Worm (Caenorhabditis elegans) whole organism, L4 larva: ENCODE results near the gene dyf-6.
A peak's percentile ranks its signal among the peaks of the same experiment; 100 is the strongest.

Experiments
- D1046.2 ChIP-seq: fragments of 200-800 bp; sonication (Bioruptor generic); IDR thresholded peaks from 2 replicates; pipeline ENCODE4 v1.3.6; 2022; ENCODE audit warnings: missing genetic modification characterization, missing compliant biosample characterization
- F49E8.2 ChIP-seq: sonication (generic microtip); optimal IDR thresholded peaks from 2 replicates; lab custom pipeline; 2016; ENCODE audit warnings: missing compliant biosample characterization, mild to moderate bottlenecking, missing genetic modification characterization, borderline replicate concordance
- R02D3.7 ChIP-seq: fragments of 150-350 bp; sonication (generic microtip); optimal IDR thresholded peaks from 3 replicates; lab custom pipeline; 2014; ENCODE audit warnings: missing biosample characterization, missing genetic modification characterization
- T26A8.4 ChIP-seq: fragments of 200-800 bp; sonication (Bioruptor generic); IDR thresholded peaks from 2 replicates; pipeline ENCODE4 v1.3.6; 2022; ENCODE audit warnings: missing genetic modification characterization, missing compliant biosample characterization
- Y105C5A.15 ChIP-seq: fragments of 200-800 bp; sonication (Bioruptor generic); IDR thresholded peaks from 2 replicates; pipeline ENCODE4 v1.3.6; 2022; ENCODE audit warnings: missing genetic modification characterization, missing compliant biosample characterization
- Y5F2A.4 ChIP-seq: fragments of 200-800 bp; sonication (Bioruptor generic); optimal IDR thresholded peaks from 2 replicates; lab custom pipeline; 2018; ENCODE audit warnings: mild to moderate bottlenecking, missing genetic modification characterization, missing compliant biosample characterization
- ZK337.2 ChIP-seq: fragments of 200-800 bp; sonication (Bioruptor generic); IDR thresholded peaks from 2 replicates; pipeline ENCODE4 v1.3.6; 2022; ENCODE audit warnings: missing genetic modification reagents, missing genetic modification characterization, missing compliant biosample characterization
- ZK546.5 ChIP-seq, 2 experiments: sonication (generic microtip); optimal IDR thresholded peaks; 2 replicates each; lab custom pipeline; 2017; ENCODE audit warnings: missing biosample characterization in 2 of 2, missing genetic modification characterization in 2 of 2
- aha-1 ChIP-seq: fragments of 150-350 bp; peaks from one replicate; lab custom pipeline; 2014; ENCODE audit warnings: missing biosample characterization, missing genetic modification characterization
- ceh-32 ChIP-seq: sonication (generic microtip); optimal IDR thresholded peaks from 2 replicates; lab custom pipeline; 2016; ENCODE audit warnings: mild to moderate bottlenecking, missing genetic modification characterization, missing compliant biosample characterization; ENCODE audit not compliant: poor library complexity
- ceh-62 ChIP-seq: sonication (generic microtip); optimal IDR thresholded peaks from 2 replicates; lab custom pipeline; 2017; ENCODE audit warnings: missing biosample characterization, missing genetic modification characterization
- ces-1 ChIP-seq: fragments of 150-350 bp; sonication (generic microtip); optimal IDR thresholded peaks from 4 replicates; lab custom pipeline; 2014; ENCODE audit warnings: missing biosample characterization, missing genetic modification reagents, missing genetic modification characterization
- dmd-8 ChIP-seq: fragments of 200-800 bp; sonication (Bioruptor generic); IDR thresholded peaks from 2 replicates; pipeline ENCODE4 v1.3.6; 2022; ENCODE audit warnings: missing genetic modification characterization, missing compliant biosample characterization
- dmd-9 ChIP-seq: fragments of 200-800 bp; sonication (Bioruptor generic); IDR thresholded peaks from 2 replicates; pipeline ENCODE4 v1.3.6; 2022; ENCODE audit warnings: missing genetic modification reagents, missing genetic modification characterization, missing compliant biosample characterization
- egl-43 ChIP-seq: fragments of 200-800 bp; sonication (Bioruptor generic); IDR thresholded peaks from 2 replicates; pipeline ENCODE4 v1.3.6; 2022; ENCODE audit warnings: missing genetic modification reagents, missing genetic modification characterization, missing compliant biosample characterization
- gei-8 ChIP-seq: fragments of 200-800 bp; sonication (Bioruptor generic); optimal IDR thresholded peaks from 2 replicates; lab custom pipeline; 2018; ENCODE audit warnings: mild to moderate bottlenecking, missing genetic modification characterization, missing compliant biosample characterization
- hif-1 ChIP-seq, 2 experiments: sonication (generic microtip); optimal IDR thresholded peaks; 2 replicates each; lab custom pipeline; 2016 to 2017; ENCODE audit warnings: missing compliant biosample characterization in 2 of 2, missing genetic modification characterization in 2 of 2, missing genetic modification reagents in 2 of 2, missing genotype in 2 of 2, mild to moderate bottlenecking in 1 of 2
- hlh-11 ChIP-seq: fragments of 200-800 bp; sonication (Bioruptor generic); optimal IDR thresholded peaks from 2 replicates; lab custom pipeline; 2018; ENCODE audit warnings: mild to moderate bottlenecking, missing genetic modification characterization, missing compliant biosample characterization
- lim-7 ChIP-seq: fragments of 200-800 bp; sonication (Bioruptor generic); IDR thresholded peaks from 2 replicates; pipeline ENCODE4 v1.3.6; 2022; ENCODE audit warnings: missing genetic modification characterization, missing compliant biosample characterization
- lin-1 ChIP-seq: fragments of 200-800 bp; sonication (Bioruptor generic); IDR thresholded peaks from 2 replicates; pipeline ENCODE4 v1.3.6; 2022; ENCODE audit warnings: missing genetic modification reagents, missing genetic modification characterization, missing compliant biosample characterization
- lin-29 ChIP-seq: fragments of 200-800 bp; sonication (Bioruptor generic); IDR thresholded peaks from 2 replicates; pipeline ENCODE4 v1.3.6; 2022; ENCODE audit warnings: missing genetic modification reagents, missing genetic modification characterization, missing compliant biosample characterization
- lin-39 ChIP-seq: fragments of 150-350 bp; optimal IDR thresholded peaks from 2 replicates; lab custom pipeline; 2014; ENCODE audit warnings: missing biosample characterization, missing genetic modification reagents, missing genetic modification characterization
- lir-3 ChIP-seq: sonication (generic microtip); optimal IDR thresholded peaks from 2 replicates; lab custom pipeline; 2016; ENCODE audit warnings: mild to moderate bottlenecking, missing genetic modification characterization, missing compliant biosample characterization
- mxl-2 ChIP-seq: fragments of 200-800 bp; sonication (Bioruptor generic); conservative IDR thresholded peaks from 2 replicates; pipeline ENCODE4 v1.3.6; 2022; ENCODE audit warnings: missing genetic modification reagents, missing genetic modification characterization, missing compliant biosample characterization
- mxl-3 ChIP-seq: fragments of 200-800 bp; sonication (Bioruptor generic); optimal IDR thresholded peaks from 2 replicates; lab custom pipeline; 2018; ENCODE audit warnings: mild to moderate bottlenecking, missing genetic modification characterization, missing compliant biosample characterization
- nhr-10 ChIP-seq: fragments of 150-350 bp; optimal IDR thresholded peaks from 2 replicates; lab custom pipeline; 2014; ENCODE audit warnings: missing biosample characterization, missing genetic modification characterization
- nhr-111 ChIP-seq: fragments of 200-800 bp; sonication (Bioruptor generic); optimal IDR thresholded peaks from 2 replicates; lab custom pipeline; 2018; ENCODE audit warnings: mild to moderate bottlenecking, missing genetic modification characterization, missing compliant biosample characterization
- nhr-25 ChIP-seq: sonication (generic microtip); optimal IDR thresholded peaks from 2 replicates; lab custom pipeline; 2017; ENCODE audit warnings: missing genetic modification characterization, mild to moderate bottlenecking, missing compliant biosample characterization, antibody characterized with exemption, moderate library complexity, borderline replicate concordance; ENCODE audit not compliant: insufficient read depth
- nhr-6 ChIP-seq: fragments of 150-350 bp; optimal IDR thresholded peaks from 2 replicates; lab custom pipeline; 2014; ENCODE audit warnings: missing biosample characterization, missing genetic modification characterization
- nhr-77 ChIP-seq: fragments of 150-350 bp; optimal IDR thresholded peaks from 2 replicates; lab custom pipeline; 2014; ENCODE audit warnings: missing biosample characterization, missing genetic modification characterization
- pqm-1 ChIP-seq: sonication (generic microtip); optimal IDR thresholded peaks from 2 replicates; lab custom pipeline; 2017; ENCODE audit warnings: missing biosample characterization, missing genetic modification characterization
- saeg-2 ChIP-seq: fragments of 200-800 bp; sonication (Bioruptor generic); IDR thresholded peaks from 2 replicates; pipeline ENCODE4 v1.3.6; 2022; ENCODE audit warnings: missing genetic modification reagents, missing genetic modification characterization, missing compliant biosample characterization
- set-16 ChIP-seq: fragments of 200-800 bp; sonication (Bioruptor generic); IDR thresholded peaks from 2 replicates; pipeline ENCODE4 v1.3.6; 2022; ENCODE audit warnings: missing genetic modification reagents, missing genetic modification characterization, missing compliant biosample characterization
- skn-1 ChIP-seq: fragments of 150-350 bp; optimal IDR thresholded peaks from 2 replicates; lab custom pipeline; 2014; ENCODE audit warnings: missing biosample characterization, missing genetic modification characterization
- spr-3 ChIP-seq: fragments of 200-800 bp; sonication (Bioruptor generic); optimal IDR thresholded peaks from 2 replicates; lab custom pipeline; 2018; ENCODE audit warnings: mild to moderate bottlenecking, missing genetic modification characterization, missing compliant biosample characterization
- tra-1 ChIP-seq: fragments of 200-800 bp; sonication (Bioruptor generic); IDR thresholded peaks from 2 replicates; pipeline ENCODE4 v1.3.6; 2022; ENCODE audit warnings: missing genetic modification reagents, missing genetic modification characterization, missing compliant biosample characterization
- unc-39 ChIP-seq: sonication (generic microtip); optimal IDR thresholded peaks from 2 replicates; lab custom pipeline; 2017; ENCODE audit warnings: missing biosample characterization, missing genetic modification characterization
- unc-62 ChIP-seq, 3 experiments: fragments of 150-350 bp in 1 of 3; sonication (generic microtip); optimal IDR thresholded peaks in 2 of 3; peaks in 1 of 3; 1 replicate in 1 of 3; 2 replicates in 2 of 3; lab custom pipeline; 2014 to 2017; ENCODE audit warnings: missing biosample characterization in 3 of 3, missing genetic modification characterization in 3 of 3, missing genetic modification reagents in 3 of 3, missing genotype in 1 of 3
- zfp-2 ChIP-seq: sonication (generic microtip); optimal IDR thresholded peaks from 2 replicates; lab custom pipeline; 2016; ENCODE audit warnings: mild to moderate bottlenecking, missing genetic modification characterization, missing compliant biosample characterization
- zfp-3 ChIP-seq: fragments of 200-800 bp; sonication (Bioruptor generic); conservative IDR thresholded peaks from 2 replicates; pipeline ENCODE4 v1.3.6; 2022; ENCODE audit warnings: missing genetic modification reagents, missing genetic modification characterization, missing compliant biosample characterization
- ztf-7 ChIP-seq: fragments of 150-350 bp; optimal IDR thresholded peaks from 2 replicates; lab custom pipeline; 2014; ENCODE audit warnings: missing biosample characterization, missing genetic modification characterization

dyf-6 gene

DNA sequence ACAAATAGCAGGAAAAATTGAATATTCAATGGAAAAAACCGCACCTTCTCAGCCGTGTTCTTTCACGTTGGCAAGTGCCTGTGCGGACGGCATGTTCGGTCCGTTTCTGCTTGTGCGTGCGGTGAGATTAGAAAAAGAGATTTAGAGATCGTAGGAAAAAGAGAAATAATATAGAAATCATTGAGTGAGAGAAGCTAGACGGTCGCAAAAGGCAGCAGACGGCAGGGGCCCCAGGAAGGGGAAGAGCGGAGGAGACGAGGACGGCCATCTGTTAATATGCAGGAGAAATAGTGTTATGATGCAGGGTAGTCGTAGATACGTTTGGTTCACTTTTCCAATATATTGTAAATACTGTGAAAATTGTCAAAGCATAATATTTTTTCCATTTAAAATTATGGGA lies 13.8 kb downstream of the dyf-6 start, which contains the start of gene Y49A10A.2 (continued):
- TF ChIP-seq zfp-2 (no peak), saeg-2 (no peak), ceh-62 (tag; lab: Kevin White, UChicago) (no peak), R02D3.7 (tag; lab: Kevin White, UChicago) (no peak), ces-1 (GFP tag; lab: Kevin White, UChicago) (no peak), ZK337.2 (GFP tag; lab: Robert Waterston, UW) (no peak), nhr-111 (GFP tag; lab: Kevin White, UChicago) (no peak), gei-8 (GFP tag; lab: Kevin White, UChicago) (no peak), dmd-8 (GFP tag; lab: Robert Waterston, UW) (no peak), nhr-77 (tag; lab: Kevin White, UChicago) (no peak), lim-7 (GFP tag; lab: Robert Waterston, UW) (no peak), zfp-3 (no peak), unc-62 (GFP tag; optimal IDR thresholded peaks at IDR 0.05 in 1 of 2; lab: Kevin White, UChicago) (no peak), unc-62 (tag; optimal IDR thresholded peaks at IDR 0.05; lab: Kevin White, UChicago) (no peak), lin-29 (GFP tag; lab: Robert Waterston, UW) (no peak), mxl-2 (no peak), dmd-9 (GFP tag; lab: Robert Waterston, UW) (no peak), hif-1 (tag; optimal IDR thresholded peaks at IDR 0.05; lab: Kevin White, UChicago) (peak in 1 of 2 experiments; percentile 3), Y5F2A.4 (GFP tag; lab: Kevin White, UChicago) (no peak), ZK546.5 (tag; optimal IDR thresholded peaks at IDR 0.05; lab: Kevin White, UChicago) (no peak), ztf-7 (tag; lab: Kevin White, UChicago) (no peak), egl-43 (GFP tag; lab: Robert Waterston, UW) (no peak)

DNA sequence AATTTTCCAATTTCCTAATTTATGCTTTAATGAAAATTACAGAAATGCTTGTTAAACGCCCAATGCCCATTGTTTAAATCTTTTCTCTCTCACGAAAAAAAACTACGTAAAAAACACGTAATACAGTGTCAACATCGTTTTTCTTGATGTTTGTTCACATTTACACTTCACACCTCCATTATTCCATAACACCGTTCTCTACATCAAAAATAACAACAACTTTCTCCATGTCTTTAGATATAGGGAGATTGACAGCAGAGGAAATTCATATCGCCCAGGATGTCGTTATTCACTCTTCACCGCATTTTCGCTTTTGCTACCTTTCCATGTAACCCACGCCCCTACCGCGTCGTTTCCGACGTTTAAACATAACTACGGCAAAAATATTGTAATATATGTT lies 28.2 kb downstream of the dyf-6 start, which contains the start of gene efhc-1:
Gene efhc-1, plus strand, starts transcription at position 301 of the 400 bp plus-strand sequence.
- TF ChIP-seq T26A8.4 (GFP tag; lab: Robert Waterston, UW) (no peak), aha-1 (tag; lab: Kevin White, UChicago) (peak; percentile 51), saeg-2 (no peak), ceh-32 (tag; lab: Kevin White, UChicago) (no peak), dmd-9 (GFP tag; lab: Robert Waterston, UW) (no peak), nhr-10 (tag; lab: Kevin White, UChicago) (no peak), unc-39 (no peak), F49E8.2 (tag; lab: Kevin White, UChicago) (no peak), hlh-11 (no peak)

DNA sequence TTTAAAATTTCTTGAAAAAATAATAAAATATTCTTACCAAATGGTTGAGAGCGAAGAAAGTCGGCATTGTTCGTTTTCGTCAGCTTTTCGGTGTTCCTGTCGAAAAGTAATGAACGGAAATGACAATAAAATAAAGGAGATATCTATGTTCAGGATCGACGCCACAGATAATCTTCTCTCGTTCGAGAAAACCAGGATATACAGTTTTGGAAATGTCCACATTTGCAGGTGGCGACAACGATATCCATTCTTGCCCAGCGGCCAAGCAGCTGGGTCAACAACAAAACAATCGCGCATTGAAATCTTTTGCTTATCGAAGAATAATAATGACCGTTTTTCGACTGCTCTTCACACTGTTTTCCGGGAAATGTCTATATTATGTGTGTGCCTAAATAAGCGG lies 30.7 kb downstream of the dyf-6 start, which contains the start of gene R07E3.7:
Gene R07E3.7, minus strand, starts transcription at position 101 of the 400 bp plus-strand sequence.
- TF ChIP-seq mxl-3 (GFP tag; lab: Kevin White, UChicago) (no peak), lir-3 (no peak), hlh-11 (no peak), ceh-62 (tag; lab: Kevin White, UChicago) (no peak), spr-3 (no peak), nhr-6 (tag; lab: Kevin White, UChicago) (no peak), nhr-25 (tag; lab: Kevin White, UChicago) (no peak), skn-1 (tag; lab: Kevin White, UChicago) (no peak), set-16 (GFP tag; lab: Robert Waterston, UW) (no peak), tra-1 (GFP tag; lab: Robert Waterston, UW) (no peak), D1046.2 (GFP tag; lab: Robert Waterston, UW) (no peak), nhr-77 (tag; lab: Kevin White, UChicago) (no peak), lim-7 (GFP tag; lab: Robert Waterston, UW) (no peak), lin-1 (GFP tag; lab: Robert Waterston, UW) (no peak), lin-39 (no peak), Y105C5A.15 (GFP tag; lab: Robert Waterston, UW) (no peak), pqm-1 (no peak)
